Fruit fly (Drosophila melanogaster) whole organism, adult: ENCODE results near the gene CG14837.

Experiments
- CG12768 ChIP-seq: fragments of 200-800 bp; sonication (Bioruptor generic); optimal IDR thresholded peaks from 2 replicates; lab custom pipeline; 2017; ENCODE audit warnings: missing biosample characterization, missing genetic modification characterization, mild to moderate bottlenecking, moderate library complexity, missing genetic modification reagents
- CG14711 ChIP-seq: fragments of 200-800 bp; sonication (Bioruptor generic); optimal IDR thresholded peaks from 2 replicates; lab custom pipeline; 2018; ENCODE audit warnings: missing biosample characterization, mild to moderate bottlenecking, missing genetic modification characterization, moderate library complexity
- CG7045 ChIP-seq: fragments of 200-800 bp; sonication (Bioruptor generic); optimal IDR thresholded peaks from 2 replicates; lab custom pipeline; 2017; ENCODE audit warnings: missing biosample characterization, mild to moderate bottlenecking, missing genetic modification characterization
- Hr96 ChIP-seq: fragments of 200-800 bp; sonication (Bioruptor generic); optimal IDR thresholded peaks from 2 replicates; lab custom pipeline; 2016; ENCODE audit warnings: missing biosample characterization, missing genetic modification characterization
- ovo ChIP-seq: fragments of 200-800 bp; sonication (Bioruptor generic); optimal IDR thresholded peaks from 2 replicates; lab custom pipeline; 2016; ENCODE audit warnings: missing biosample characterization, missing genetic modification characterization
- pad ChIP-seq: fragments of 200-800 bp; sonication (Bioruptor generic); optimal IDR thresholded peaks from 3 replicates; lab custom pipeline; 2017; ENCODE audit warnings: missing biosample characterization, missing genetic modification characterization, mild to moderate bottlenecking, moderate library complexity, missing genetic modification reagents
- toe ChIP-seq: fragments of 200-800 bp; sonication (Bioruptor generic); optimal IDR thresholded peaks from 2 replicates; lab custom pipeline; 2016; ENCODE audit warnings: missing biosample characterization, missing genetic modification characterization

DNA sequence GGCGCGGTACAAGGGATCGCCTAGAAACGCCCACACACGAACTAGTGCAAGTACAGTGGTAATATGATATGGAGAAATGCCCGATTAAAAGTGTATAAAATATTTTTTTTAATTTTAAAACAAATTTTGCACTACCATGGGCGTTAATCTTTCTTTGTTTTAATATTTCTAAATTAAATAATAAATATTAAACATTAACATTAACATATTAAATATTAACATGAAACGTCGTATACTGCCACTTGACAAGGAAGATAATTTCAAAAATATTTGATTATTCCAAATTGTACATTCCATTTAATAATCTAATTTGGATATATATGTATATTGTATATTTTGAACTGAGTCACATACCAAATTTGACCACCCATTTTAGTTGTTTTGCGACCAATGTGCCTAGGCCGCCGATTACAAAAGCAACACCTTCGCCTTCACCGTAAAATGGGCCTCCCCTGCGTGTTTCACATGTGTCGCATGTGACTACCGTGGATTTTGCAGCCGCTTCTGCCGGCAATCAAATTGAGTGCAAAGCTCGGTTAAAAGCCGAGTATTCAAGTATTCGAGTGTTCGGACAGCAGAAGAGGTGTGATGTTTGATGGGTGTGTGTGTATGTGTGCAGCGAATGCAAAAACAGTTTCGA, 32.4 kb upstream of the CG14837 start:
- TF ChIP-seq pad (GFP tag; lab: Kevin White, UChicago) (peak; percentile 95), ovo (GFP tag; lab: Kevin White, UChicago) (peak; percentile 9), CG7045 (no peak), CG12768 (no peak), CG14711 (peak; percentile 51), toe (GFP tag; lab: Kevin White, UChicago) (no peak), Hr96 (GFP tag; lab: Kevin White, UChicago) (no peak)
